Worm (Caenorhabditis elegans) whole organism, young adult: ENCODE data around the gene Y37D8A.4.

Source experiments
- B0035.1 ChIP-seq: sonication (generic microtip); optimal IDR thresholded peaks from 2 replicates; lab custom pipeline; 2016; ENCODE audit warnings: missing genetic modification characterization, mild to moderate bottlenecking, missing compliant biosample characterization, missing genotype, missing genetic modification reagents
- B0261.1 ChIP-seq: sonication (generic microtip); optimal IDR thresholded peaks from 2 replicates; lab custom pipeline; 2016; ENCODE audit warnings: mild to moderate bottlenecking, missing genetic modification characterization, moderate library complexity, missing compliant biosample characterization
- C06A6.2 ChIP-seq: fragments of 200-800 bp; sonication (Bioruptor generic); conservative IDR thresholded peaks from 2 replicates; pipeline ENCODE4 v1.3.6; 2022; ENCODE audit warnings: missing genetic modification characterization, missing compliant biosample characterization
- D2030.7 ChIP-seq: fragments of 200-800 bp; sonication (Bioruptor generic); IDR thresholded peaks from 2 replicates; pipeline ENCODE4 v1.3.6; 2022; ENCODE audit warnings: missing genetic modification reagents, missing genetic modification characterization, missing compliant biosample characterization
- F23B12.7 ChIP-seq: sonication (generic microtip); optimal IDR thresholded peaks from 2 replicates; lab custom pipeline; 2017; ENCODE audit warnings: missing genetic modification characterization, mild to moderate bottlenecking, missing compliant biosample characterization, antibody characterized with exemption, moderate library complexity; ENCODE audit not compliant: insufficient read depth
- F49E8.2 ChIP-seq: sonication (generic microtip); optimal IDR thresholded peaks from 3 replicates; lab custom pipeline; 2017; ENCODE audit warnings: missing genetic modification characterization, mild to moderate bottlenecking, missing compliant biosample characterization, antibody characterized with exemption, moderate library complexity; ENCODE audit not compliant: insufficient read depth
- F55B11.4 ChIP-seq: sonication (generic microtip); optimal IDR thresholded peaks from 2 replicates; lab custom pipeline; 2016; ENCODE audit warnings: missing compliant biosample characterization, missing genetic modification characterization, borderline replicate concordance; ENCODE audit not compliant: insufficient read depth
- F57A8.1 ChIP-seq: fragments of 200-800 bp; sonication (Bioruptor generic); optimal IDR thresholded peaks from 2 replicates; lab custom pipeline; 2018; ENCODE audit warnings: mild to moderate bottlenecking, missing genetic modification characterization, moderate library complexity, missing compliant biosample characterization
- K12H6.12 ChIP-seq: fragments of 200-800 bp; sonication (Bioruptor generic); optimal IDR thresholded peaks from 2 replicates; lab custom pipeline; 2018; ENCODE audit warnings: mild to moderate bottlenecking, missing genetic modification characterization, missing compliant biosample characterization
- Y53F4B.3 ChIP-seq: fragments of 200-800 bp; sonication (Bioruptor generic); IDR thresholded peaks from 2 replicates; pipeline ENCODE4 v1.3.6; 2022; ENCODE audit warnings: missing genetic modification reagents, missing genetic modification characterization, missing compliant biosample characterization
- Y67H2A.10 ChIP-seq: fragments of 200-800 bp; sonication (Bioruptor generic); conservative IDR thresholded peaks from 2 replicates; pipeline ENCODE4 v1.3.6; 2022; ENCODE audit warnings: missing genetic modification reagents, missing genetic modification characterization, missing compliant biosample characterization
- Y79H2A.3 ChIP-seq: fragments of 200-800 bp; sonication (Bioruptor generic); conservative IDR thresholded peaks from 2 replicates; pipeline ENCODE4 v1.3.6; 2022; ENCODE audit warnings: missing genetic modification reagents, missing genetic modification characterization, missing compliant biosample characterization
- ZK185.1 ChIP-seq: sonication (generic microtip); optimal IDR thresholded peaks from 2 replicates; lab custom pipeline; 2016; ENCODE audit warnings: mild to moderate bottlenecking, missing genetic modification characterization, missing compliant biosample characterization; ENCODE audit not compliant: poor library complexity, severe bottlenecking
- ama-1 ChIP-seq, 3 experiments: fragments of 150-350 bp in 1 of 3; sonication (generic microtip) in 2 of 3; optimal IDR thresholded peaks; 2 replicates each; lab custom pipeline; 2014 to 2018; ENCODE audit warnings: missing biosample characterization in 2 of 3, missing genetic modification characterization in 2 of 3, missing genetic modification reagents in 2 of 3
- aptf-3 ChIP-seq: fragments of 200-800 bp; sonication (Bioruptor generic); IDR thresholded peaks from 2 replicates; pipeline ENCODE4 v1.3.6; 2022; ENCODE audit warnings: missing genetic modification characterization, missing compliant biosample characterization
- atf-7 ChIP-seq: sonication (generic microtip); optimal IDR thresholded peaks from 2 replicates; lab custom pipeline; 2017; ENCODE audit warnings: mild to moderate bottlenecking, missing genetic modification characterization, missing compliant biosample characterization
- attf-5 ChIP-seq: fragments of 200-800 bp; sonication (Bioruptor generic); optimal IDR thresholded peaks from 2 replicates; lab custom pipeline; 2018; ENCODE audit warnings: mild to moderate bottlenecking, missing genetic modification characterization, missing compliant biosample characterization
- bed-2 ChIP-seq: fragments of 200-800 bp; sonication (Bioruptor generic); IDR thresholded peaks from 2 replicates; pipeline ENCODE4 v1.3.6; 2022; ENCODE audit warnings: missing genetic modification reagents, missing genetic modification characterization, missing compliant biosample characterization
- ccch-3 ChIP-seq: fragments of 200-800 bp; sonication (Bioruptor generic); optimal IDR thresholded peaks from 2 replicates; lab custom pipeline; 2018; ENCODE audit warnings: mild to moderate bottlenecking, missing genetic modification characterization, missing compliant biosample characterization
- ceh-100 ChIP-seq: fragments of 200-800 bp; sonication (Bioruptor generic); IDR thresholded peaks from 2 replicates; pipeline ENCODE4 v1.3.6; 2022; ENCODE audit warnings: missing genetic modification reagents, missing genetic modification characterization, missing compliant biosample characterization
- ceh-58 ChIP-seq: fragments of 200-800 bp; sonication (Bioruptor generic); IDR thresholded peaks from 2 replicates; pipeline ENCODE4 v1.3.6; 2022; ENCODE audit warnings: missing genetic modification characterization, missing compliant biosample characterization
- ceh-91 ChIP-seq: fragments of 200-800 bp; sonication (Bioruptor generic); IDR thresholded peaks from 2 replicates; pipeline ENCODE4 v1.3.6; 2022; ENCODE audit warnings: missing genetic modification reagents, missing genetic modification characterization, missing compliant biosample characterization
- die-1 ChIP-seq: sonication (generic microtip); optimal IDR thresholded peaks from 2 replicates; lab custom pipeline; 2016; ENCODE audit warnings: missing genotype, mild to moderate bottlenecking, missing genetic modification characterization, missing compliant biosample characterization
- dox-1 ChIP-seq: fragments of 200-800 bp; sonication (Bioruptor generic); IDR thresholded peaks from 2 replicates; pipeline ENCODE4 v1.3.6; 2022; ENCODE audit warnings: missing genetic modification reagents, missing genetic modification characterization, missing compliant biosample characterization
- dpl-1 ChIP-seq: fragments of 150-350 bp; optimal IDR thresholded peaks from 2 replicates; lab custom pipeline; 2014; ENCODE audit warnings: missing biosample characterization, missing genetic modification reagents, missing genetic modification characterization
- efl-1 ChIP-seq: fragments of 150-350 bp; optimal IDR thresholded peaks from 2 replicates; lab custom pipeline; 2014; ENCODE audit warnings: missing biosample characterization, missing genetic modification reagents, missing genetic modification characterization
- egl-44 ChIP-seq: fragments of 200-800 bp; sonication (Bioruptor generic); IDR thresholded peaks from 2 replicates; pipeline ENCODE4 v1.3.6; 2022; ENCODE audit warnings: missing genetic modification reagents, missing genetic modification characterization, missing compliant biosample characterization
- egrh-3 ChIP-seq: fragments of 200-800 bp; sonication (Bioruptor generic); IDR thresholded peaks from 2 replicates; pipeline ENCODE4 v1.3.6; 2022; ENCODE audit warnings: missing genetic modification reagents, missing genetic modification characterization, missing compliant biosample characterization
- ekl-4 ChIP-seq: fragments of 200-800 bp; sonication (Bioruptor generic); IDR thresholded peaks from 2 replicates; pipeline ENCODE4 v1.3.6; 2022; ENCODE audit warnings: missing genetic modification reagents, missing genetic modification characterization, missing compliant biosample characterization
- ets-4 ChIP-seq: fragments of 200-800 bp; sonication (Bioruptor generic); optimal IDR thresholded peaks from 2 replicates; lab custom pipeline; 2018; ENCODE audit warnings: mild to moderate bottlenecking, missing genetic modification characterization, missing compliant biosample characterization
- fkh-3 ChIP-seq: sonication (generic microtip); optimal IDR thresholded peaks from 2 replicates; lab custom pipeline; 2016; ENCODE audit warnings: mild to moderate bottlenecking, missing genetic modification characterization, missing compliant biosample characterization
- hsf-1 ChIP-seq: fragments of 200-800 bp; sonication (Bioruptor generic); IDR thresholded peaks from 2 replicates; pipeline ENCODE4 v1.3.6; 2022; ENCODE audit warnings: missing genetic modification reagents, missing genetic modification characterization, missing compliant biosample characterization
- let-607 ChIP-seq, 2 experiments: fragments of 200-800 bp in 1 of 2; sonication (Bioruptor generic) in 1 of 2; sonication (generic microtip) in 1 of 2; optimal IDR thresholded peaks; 2 replicates each; lab custom pipeline; 2016 to 2018; ENCODE audit warnings: mild to moderate bottlenecking in 2 of 2, missing compliant biosample characterization in 2 of 2, missing genetic modification characterization in 2 of 2, moderate library complexity in 2 of 2, missing genotype in 1 of 2
- madf-10 ChIP-seq: sonication (generic microtip); optimal IDR thresholded peaks from 2 replicates; lab custom pipeline; 2016; ENCODE audit warnings: mild to moderate bottlenecking, missing genetic modification characterization, missing compliant biosample characterization
- nhr-80 ChIP-seq: sonication (generic microtip); optimal IDR thresholded peaks from 2 replicates; lab custom pipeline; 2016; ENCODE audit warnings: missing genetic modification characterization, missing compliant biosample characterization
- nhr-90 ChIP-seq: sonication (generic microtip); optimal IDR thresholded peaks from 2 replicates; lab custom pipeline; 2016; ENCODE audit warnings: missing genotype, mild to moderate bottlenecking, missing genetic modification characterization, missing compliant biosample characterization
- rcor-1 ChIP-seq: fragments of 200-800 bp; sonication (Bioruptor generic); IDR thresholded peaks from 2 replicates; pipeline ENCODE4 v1.3.6; 2022; ENCODE audit warnings: missing genetic modification reagents, missing genetic modification characterization, missing compliant biosample characterization
- rec-8 ChIP-seq, 2 experiments: sonication (generic microtip); optimal IDR thresholded peaks; 2 replicates each; lab custom pipeline; 2016; ENCODE audit warnings: mild to moderate bottlenecking in 2 of 2, missing genetic modification characterization in 2 of 2, missing genetic modification reagents in 2 of 2, missing genotype in 2 of 2, missing biosample characterization in 1 of 2, missing compliant biosample characterization in 1 of 2, moderate library complexity in 1 of 2
- repo-1 ChIP-seq: sonication (generic microtip); optimal IDR thresholded peaks from 2 replicates; lab custom pipeline; 2017; ENCODE audit warnings: mild to moderate bottlenecking, missing genetic modification characterization, missing compliant biosample characterization
- snpc-1.1 ChIP-seq: sonication (generic microtip); optimal IDR thresholded peaks from 2 replicates; lab custom pipeline; 2017; ENCODE audit warnings: missing genetic modification characterization, mild to moderate bottlenecking, missing compliant biosample characterization, antibody characterized with exemption, moderate library complexity, missing genotype, missing genetic modification reagents; ENCODE audit not compliant: insufficient read depth
- snpc-1.3 ChIP-seq: sonication (generic microtip); optimal IDR thresholded peaks from 2 replicates; lab custom pipeline; 2017; ENCODE audit warnings: missing genetic modification characterization, mild to moderate bottlenecking, missing compliant biosample characterization, antibody characterized with exemption, moderate library complexity, missing genotype, missing genetic modification reagents; ENCODE audit not compliant: insufficient read depth
- snpc-4 ChIP-seq, 5 experiments: fragments of 150-350 bp in 1 of 5; sonication (generic microtip) in 4 of 5; optimal IDR thresholded peaks; 2 replicates each; lab custom pipeline; 2014 to 2018; ENCODE audit warnings: missing genetic modification characterization in 5 of 5, missing biosample characterization in 3 of 5, antibody characterized with exemption in 2 of 5, mild to moderate bottlenecking in 2 of 5, missing compliant biosample characterization in 2 of 5, missing genotype in 2 of 5, moderate library complexity in 2 of 5, missing genetic modification reagents in 1 of 5
- tbp1 ChIP-seq: fragments of 200-800 bp; sonication (Bioruptor generic); optimal IDR thresholded peaks from 2 replicates; lab custom pipeline; 2018; ENCODE audit warnings: mild to moderate bottlenecking, missing genetic modification characterization, missing compliant biosample characterization
- tlf-1 ChIP-seq: fragments of 200-800 bp; sonication (Bioruptor generic); optimal IDR thresholded peaks from 2 replicates; lab custom pipeline; 2018; ENCODE audit warnings: mild to moderate bottlenecking, missing genetic modification characterization, missing compliant biosample characterization
- ztf-18 ChIP-seq: sonication (generic microtip); optimal IDR thresholded peaks from 2 replicates; lab custom pipeline; 2016; ENCODE audit warnings: missing genotype, mild to moderate bottlenecking, missing genetic modification characterization, missing compliant biosample characterization
- ztf-28 ChIP-seq: fragments of 200-800 bp; sonication (Bioruptor generic); IDR thresholded peaks from 2 replicates; pipeline ENCODE4 v1.3.6; 2022; ENCODE audit warnings: missing genetic modification reagents, missing genetic modification characterization, missing compliant biosample characterization

The Y37D8A.4 gene

DNA sequence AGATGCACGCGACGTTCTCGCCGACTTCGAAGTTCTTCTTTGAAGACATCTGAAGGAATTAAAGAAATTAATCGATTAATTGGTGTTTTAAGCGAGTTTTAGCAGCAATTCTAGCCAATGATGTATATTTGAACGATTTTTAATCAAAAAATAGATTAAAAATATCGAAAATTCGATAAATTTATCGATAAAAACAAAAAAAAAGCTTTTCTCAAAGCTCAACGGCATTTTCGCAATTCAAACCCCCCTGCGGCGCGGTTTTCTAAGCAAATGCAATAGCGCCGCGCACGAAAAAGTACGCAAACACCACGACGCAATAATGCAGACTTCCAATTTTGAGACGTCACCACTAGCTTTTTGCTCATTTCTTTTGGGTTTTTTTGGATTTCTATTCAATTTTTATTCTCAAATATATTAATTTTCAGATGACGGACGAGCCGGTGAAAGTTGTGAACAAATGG, 35.9 kb upstream of the Y37D8A.4 start, which contains the start of the genes mrg-1 and spcs-2 (continued):
- peak; percentile 88 for TF ChIP-seq snpc-1.3 (tag; lab: Kevin White, UChicago)
- TF ChIP-seq dox-1 (GFP tag; lab: Robert Waterston, UW): peak; percentile 93
- no peak for TF ChIP-seq ccch-3 (GFP tag; lab: Kevin White, UChicago)
- TF ChIP-seq rcor-1 (GFP tag; lab: Robert Waterston, UW): peak; percentile 82
- TF ChIP-seq bed-2 (GFP tag; lab: Robert Waterston, UW): no peak
- peak; percentile 74 for TF ChIP-seq efl-1 (GFP tag; lab: Kevin White, UChicago)
- TF ChIP-seq F49E8.2 (tag; lab: Kevin White, UChicago): peak; percentile 89
- TF ChIP-seq ztf-18 (tag; lab: Kevin White, UChicago): peak; percentile 67
- TF ChIP-seq repo-1 (tag; lab: Kevin White, UChicago): no peak
- no peak for TF ChIP-seq ceh-58 (GFP tag; lab: Robert Waterston, UW)
- no peak for TF ChIP-seq aptf-3 (GFP tag; lab: Robert Waterston, UW)
- TF ChIP-seq fkh-3 (tag; lab: Kevin White, UChicago): no peak
- TF ChIP-seq snpc-4 (GFP tag; optimal IDR thresholded peaks at IDR 0.05; lab: Kevin White, UChicago): peak; percentile 42
- peak in 3 of 4 experiments; percentile 57 to 72 (median 62) for TF ChIP-seq snpc-4 (tag; optimal IDR thresholded peaks at IDR 0.05; lab: Kevin White, UChicago)
- peak; percentile 53 for TF ChIP-seq nhr-80 (tag; lab: Kevin White, UChicago)
- TF ChIP-seq F23B12.7: peak; percentile 94
- peak; percentile 97 for TF ChIP-seq attf-5 (GFP tag; lab: Kevin White, UChicago)
- no peak for TF ChIP-seq hsf-1
- TF ChIP-seq dpl-1 (GFP tag; lab: Kevin White, UChicago): peak; percentile 77
- peak; percentile 1 for TF ChIP-seq B0035.1 (tag; lab: Kevin White, UChicago)
- TF ChIP-seq ceh-91: peak; percentile 78
- peak; percentile 35 for TF ChIP-seq nhr-90 (tag; lab: Kevin White, UChicago)
- TF ChIP-seq madf-10 (tag; lab: Kevin White, UChicago): peak; percentile 68
- peak; percentile 76 for TF ChIP-seq ekl-4
- peak; percentile 26 for TF ChIP-seq snpc-1.1 (tag; lab: Kevin White, UChicago)
- TF ChIP-seq ZK185.1: peak; percentile 91
- peak; percentile 80 for TF ChIP-seq C06A6.2 (GFP tag; lab: Robert Waterston, UW)
- TF ChIP-seq let-607 (tag; optimal IDR thresholded peaks at IDR 0.05; lab: Kevin White, UChicago): peak in 1 of 2 experiments; percentile 49
- TF ChIP-seq F57A8.1 (GFP tag; lab: Kevin White, UChicago): no peak
- TF ChIP-seq D2030.7: peak; percentile 90
- peak; percentile 81 for TF ChIP-seq tlf-1
- TF ChIP-seq ceh-100 (GFP tag; lab: Robert Waterston, UW): peak; percentile 94
- TF ChIP-seq Y79H2A.3: 0 out of 2 replicates have a peak, but pooled peaks have one; percentile 34
- TF ChIP-seq B0261.1 (tag; lab: Kevin White, UChicago): no peak
- TF ChIP-seq tbp1 (GFP tag; lab: Kevin White, UChicago): peak; percentile 63
- TF ChIP-seq F55B11.4 (tag; lab: Kevin White, UChicago): no peak
- TF ChIP-seq ets-4: no peak
- no peak for TF ChIP-seq ama-1 (optimal IDR thresholded peaks at IDR 0.05; lab: Kevin White, UChicago)
- TF ChIP-seq ama-1 (GFP tag; optimal IDR thresholded peaks at IDR 0.05; lab: Kevin White, UChicago): peak in 1 of 2 experiments; percentile 55
- no peak for TF ChIP-seq die-1 (tag; lab: Kevin White, UChicago)
- TF ChIP-seq ztf-28 (GFP tag; lab: Robert Waterston, UW): peak; percentile 71; the same call in 1 of the 2 replicates
- peak; percentile 50; the same call in 1 of the 2 replicates for TF ChIP-seq egl-44
- no peak for TF ChIP-seq Y53F4B.3 (GFP tag; lab: Robert Waterston, UW)
- peak; percentile 52 for TF ChIP-seq K12H6.12 (tag; lab: Kevin White, UChicago)
- TF ChIP-seq Y67H2A.10: no peak
- peak; percentile 10 for TF ChIP-seq atf-7
- peak; percentile 60 for TF ChIP-seq egrh-3 (GFP tag; lab: Robert Waterston, UW)
- peak in 1 of 2 experiments; percentile 32 for TF ChIP-seq rec-8 (tag; optimal IDR thresholded peaks at IDR 0.05; lab: Kevin White, UChicago)
